Worm (Caenorhabditis elegans): ENCODE data around the gene fipr-12.

fipr-12 gene

DNA sequence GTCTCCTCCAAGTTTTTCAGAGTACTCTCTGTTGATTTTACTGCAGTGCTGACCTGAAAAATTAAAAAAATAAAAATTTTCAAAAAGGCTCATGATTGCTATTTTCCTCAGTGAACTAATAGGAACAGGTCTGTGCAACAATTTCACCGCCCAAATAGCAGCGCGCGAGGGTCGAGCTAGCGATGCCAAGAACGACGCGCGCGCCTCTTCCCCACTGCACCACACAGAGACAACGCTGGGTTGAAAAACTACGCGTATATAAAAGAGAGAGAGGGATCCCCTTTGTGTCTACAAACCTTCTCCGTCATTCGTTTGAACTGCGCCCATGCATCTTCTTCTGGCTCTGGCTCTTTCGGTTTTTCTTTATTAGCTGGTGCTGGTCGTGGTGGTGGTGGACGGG lies 27.0 kb downstream of the fipr-12 start (continued):
- TF ChIP-seq unc-39 (tag; optimal IDR thresholded peaks at IDR 0.05) = no peak
- peak; percentile 24 for TF ChIP-seq ztf-11 (tag; optimal IDR thresholded peaks at IDR 0.05)
- peak; percentile 38 for TF ChIP-seq nhr-11 (tag; optimal IDR thresholded peaks at IDR 0.05)
- no peak for TF ChIP-seq ceh-82 (tag; optimal IDR thresholded peaks at IDR 0.05)
- peak; percentile 52 for TF ChIP-seq zag-1 (tag; optimal IDR thresholded peaks at IDR 0.05)
- peak; percentile 30 for TF ChIP-seq snpc-4 (tag; optimal IDR thresholded peaks at IDR 0.05)
- TF ChIP-seq nhr-6 (tag; optimal IDR thresholded peaks at IDR 0.05) = peak; percentile 28
- TF ChIP-seq nhr-237 (tag; optimal IDR thresholded peaks at IDR 0.05) = no peak
- TF ChIP-seq unc-55 (GFP tag; optimal IDR thresholded peaks at IDR 0.05) = peak; percentile 83
- TF ChIP-seq lin-13 (GFP tag; optimal IDR thresholded peaks at IDR 0.05) = peak; percentile 72
- peak; percentile 40 for TF ChIP-seq egl-27 (tag; optimal IDR thresholded peaks at IDR 0.05)

DNA sequence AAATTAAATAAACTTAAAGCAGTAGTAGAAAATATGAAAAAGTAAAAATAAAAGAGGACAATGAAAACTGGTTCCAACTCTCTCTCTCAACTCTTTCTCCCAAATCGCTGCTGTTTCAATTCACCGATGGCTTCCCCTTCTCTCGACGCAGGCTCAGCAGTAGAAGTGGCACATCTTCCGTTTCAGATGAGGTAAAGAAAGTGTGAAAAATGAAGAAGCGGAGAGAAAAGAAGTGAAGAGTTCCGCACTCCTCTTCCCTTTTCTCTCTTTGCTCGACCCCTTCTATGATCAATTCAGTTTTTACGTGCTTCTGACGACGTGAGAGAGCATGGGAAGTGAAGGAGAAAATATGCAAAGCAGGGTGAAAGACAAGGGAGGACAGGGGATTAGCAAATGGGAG lies 31.1 kb downstream of the fipr-12 start:
- TF ChIP-seq nhr-129 (tag; optimal IDR thresholded peaks at IDR 0.05) (peak; percentile 39), lsy-2 (tag; optimal IDR thresholded peaks at IDR 0.05) (peak in 1 of 2 experiments; percentile 17), C34F6.9 (tag; optimal IDR thresholded peaks at IDR 0.05) (peak; percentile 52), nhr-6 (tag; optimal IDR thresholded peaks at IDR 0.05) (no peak), unc-55 (GFP tag; optimal IDR thresholded peaks at IDR 0.05) (peak; percentile 58), alr-1 (tag; optimal IDR thresholded peaks at IDR 0.05) (no peak), fos-1 (tag; optimal IDR thresholded peaks at IDR 0.05) (peak; percentile 5), zag-1 (tag; optimal IDR thresholded peaks at IDR 0.05) (peak; percentile 23), skn-1 (tag; optimal IDR thresholded peaks at IDR 0.05) (no peak)

DNA sequence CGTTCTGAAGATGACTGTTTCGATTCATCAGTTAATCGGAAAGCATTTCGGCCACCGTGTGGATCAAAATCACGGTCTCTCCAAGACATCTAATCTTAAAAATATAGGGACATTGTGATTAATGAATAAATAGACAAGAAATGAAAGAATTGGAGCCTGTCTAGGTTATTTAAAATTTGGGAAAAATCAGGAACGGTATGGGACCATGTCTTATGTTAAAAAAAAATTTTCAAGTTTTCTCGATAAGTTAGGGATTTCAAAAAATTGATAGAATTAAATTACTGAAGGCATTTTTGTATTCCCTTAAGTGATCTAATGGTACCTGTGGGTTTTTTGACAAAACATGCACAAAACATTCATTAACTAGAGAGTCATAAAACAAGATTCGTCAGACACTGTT lies 33.0 kb downstream of the fipr-12 start, which contains the start of gene unc-41:
Gene unc-41, minus strand, starts transcription at position 101 of the 400 bp plus-strand sequence.
- TF ChIP-seq nhr-10 (tag; optimal IDR thresholded peaks at IDR 0.05) (no peak), nhr-77 (tag; optimal IDR thresholded peaks at IDR 0.05) (no peak), ztf-11 (tag; optimal IDR thresholded peaks at IDR 0.05) (no peak), ama-1 (optimal IDR thresholded peaks at IDR 0.05) (no peak), ceh-16 (tag; optimal IDR thresholded peaks at IDR 0.05) (no peak), blmp-1 (tag; optimal IDR thresholded peaks at IDR 0.05; ENCODE audit: insufficient read depth) (no peak), elt-1 (tag; optimal IDR thresholded peaks at IDR 0.05) (no peak), nhr-11 (tag; optimal IDR thresholded peaks at IDR 0.05) (no peak), nhr-129 (tag; optimal IDR thresholded peaks at IDR 0.05) (no peak), snpc-4 (tag; optimal IDR thresholded peaks at IDR 0.05) (no peak), nhr-25 (tag; optimal IDR thresholded peaks at IDR 0.05) (no peak), lin-11 (tag; optimal IDR thresholded peaks at IDR 0.05) (no peak), sma-9 (GFP tag; optimal IDR thresholded peaks at IDR 0.05) (no peak), sma-9 (tag; optimal IDR thresholded peaks at IDR 0.05) (no peak), lin-39 (tag; optimal IDR thresholded peaks at IDR 0.05) (no peak), crh-2 (tag; optimal IDR thresholded peaks at IDR 0.05) (no peak), lsy-2 (tag; optimal IDR thresholded peaks at IDR 0.05) (no peak), elt-3 (tag; optimal IDR thresholded peaks at IDR 0.05) (no peak)

DNA sequence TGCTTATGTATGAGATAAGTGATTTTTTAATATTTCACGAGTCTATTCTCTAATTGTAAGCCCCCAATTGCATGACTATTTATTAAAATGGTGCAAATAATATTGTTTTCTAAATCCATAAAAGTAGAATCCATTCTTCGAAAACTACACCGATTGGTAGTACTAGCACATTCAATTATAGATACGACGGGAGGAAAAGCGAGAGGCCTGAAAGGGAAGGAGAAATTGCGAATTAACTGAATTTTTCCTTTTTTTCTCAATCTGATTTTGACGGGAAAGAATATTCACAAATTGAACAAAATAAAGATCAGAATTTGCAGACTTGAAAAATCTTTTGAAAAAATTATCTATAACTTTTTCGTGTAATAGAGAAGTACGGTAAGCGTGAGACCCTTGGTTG lies 34.1 kb downstream of the fipr-12 start:
- TF ChIP-seq ama-1 (optimal IDR thresholded peaks at IDR 0.05) (no peak), nhr-23 (tag; optimal IDR thresholded peaks at IDR 0.05) (no peak), mdl-1 (tag; optimal IDR thresholded peaks at IDR 0.05) (no peak), ztf-4 (tag; optimal IDR thresholded peaks at IDR 0.05) (no peak), lin-13 (GFP tag; optimal IDR thresholded peaks at IDR 0.05) (no peak), nhr-11 (tag; optimal IDR thresholded peaks at IDR 0.05) (no peak), nhr-6 (tag; optimal IDR thresholded peaks at IDR 0.05) (no peak), elt-3 (tag; optimal IDR thresholded peaks at IDR 0.05) (no peak)

DNA sequence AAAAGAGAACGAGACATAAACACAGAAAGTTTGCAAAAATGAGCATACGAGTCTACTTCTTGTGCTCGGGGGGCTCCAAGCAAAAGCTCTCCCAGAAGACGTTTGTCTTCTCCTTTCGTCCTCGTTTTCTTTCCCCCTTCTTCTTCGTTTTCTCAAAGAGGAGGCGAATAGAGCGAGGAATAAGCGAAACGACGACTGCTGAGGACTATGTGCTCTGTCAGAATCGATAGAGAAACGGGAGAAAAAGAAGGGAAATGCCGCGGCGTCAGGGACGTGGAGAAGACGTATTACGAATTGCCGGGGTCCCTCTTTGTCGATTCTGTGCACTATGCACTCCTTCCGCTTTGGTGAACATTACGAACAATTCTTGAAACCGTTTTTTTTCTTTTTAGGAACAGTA lies 35.3 kb downstream of the fipr-12 start:
- TF ChIP-seq nhr-12 (tag; optimal IDR thresholded peaks at IDR 0.05) = no peak
- no peak for TF ChIP-seq peb-1 (tag; optimal IDR thresholded peaks at IDR 0.05)
- no peak for TF ChIP-seq ZK546.5 (tag; optimal IDR thresholded peaks at IDR 0.05)
- TF ChIP-seq C34F6.9 (tag; optimal IDR thresholded peaks at IDR 0.05) = peak; percentile 35
- TF ChIP-seq ceh-16 (tag; optimal IDR thresholded peaks at IDR 0.05) = no peak
- no peak for TF ChIP-seq R02D3.7 (tag; optimal IDR thresholded peaks at IDR 0.05)
- TF ChIP-seq mab-5 (tag; optimal IDR thresholded peaks at IDR 0.05) = no peak
- no peak for TF ChIP-seq F13H6.1 (tag; optimal IDR thresholded peaks at IDR 0.05)
- peak; percentile 22 for TF ChIP-seq sma-9 (GFP tag; optimal IDR thresholded peaks at IDR 0.05)
- TF ChIP-seq sma-9 (tag; optimal IDR thresholded peaks at IDR 0.05) = no peak
- no peak for TF ChIP-seq Y55F3AM.14 (GFP tag; optimal IDR thresholded peaks at IDR 0.05)
- TF ChIP-seq aly-2 (tag; optimal IDR thresholded peaks at IDR 0.05) = no peak
- TF ChIP-seq alr-1 (tag; optimal IDR thresholded peaks at IDR 0.05) = no peak
- TF ChIP-seq fos-1 (tag; optimal IDR thresholded peaks at IDR 0.05) = no peak
- peak; percentile 17 for TF ChIP-seq crh-2 (tag; optimal IDR thresholded peaks at IDR 0.05)
- no peak for TF ChIP-seq dmd-4 (tag; optimal IDR thresholded peaks at IDR 0.05)
- TF ChIP-seq lsy-2 (tag; optimal IDR thresholded peaks at IDR 0.05) = peak in 1 of 2 experiments; percentile 36
- TF ChIP-seq skn-1 (tag; optimal IDR thresholded peaks at IDR 0.05) = no peak
- TF ChIP-seq elt-3 (tag; optimal IDR thresholded peaks at IDR 0.05) = no peak
- no peak for TF ChIP-seq nhr-21 (tag; optimal IDR thresholded peaks at IDR 0.05)
- TF ChIP-seq unc-55 (GFP tag; optimal IDR thresholded peaks at IDR 0.05) = peak; percentile 80
- TF ChIP-seq nhr-237 (tag; optimal IDR thresholded peaks at IDR 0.05) = no peak
- TF ChIP-seq nhr-25 (tag; optimal IDR thresholded peaks at IDR 0.05) = no peak
- no peak for TF ChIP-seq ztf-11 (tag; optimal IDR thresholded peaks at IDR 0.05)
- TF ChIP-seq unc-62 (GFP tag; optimal IDR thresholded peaks at IDR 0.05) = no peak
- no peak for TF ChIP-seq unc-39 (tag; optimal IDR thresholded peaks at IDR 0.05)
- TF ChIP-seq ceh-82 (tag; optimal IDR thresholded peaks at IDR 0.05) = no peak
- no peak for TF ChIP-seq nhr-23 (tag; optimal IDR thresholded peaks at IDR 0.05)
- TF ChIP-seq lin-11 (tag; optimal IDR thresholded peaks at IDR 0.05) = no peak
- TF ChIP-seq zag-1 (tag; optimal IDR thresholded peaks at IDR 0.05) = peak; percentile 22

All from whole organism, L2 larva.